Fruit fly (Drosophila melanogaster) whole organism, embryonic: ENCODE results near the gene CG45076.
A peak's percentile ranks its signal among the peaks of the same experiment; 100 is the strongest.

Source experiments
- BtbVII ChIP-seq: fragments of 200-800 bp; sonication (Bioruptor generic); optimal IDR thresholded peaks from 3 replicates; lab custom pipeline; 2017; ENCODE audit warnings: missing biosample characterization, mild to moderate bottlenecking, missing genetic modification characterization
- CG12942 ChIP-seq: fragments of 200-800 bp; sonication (Bioruptor generic); optimal IDR thresholded peaks from 3 replicates; lab custom pipeline; 2016; ENCODE audit warnings: missing biosample characterization, missing genetic modification characterization
- CG13123 ChIP-seq: fragments of 200-800 bp; sonication (Bioruptor generic); optimal IDR thresholded peaks from 2 replicates; lab custom pipeline; 2016; ENCODE audit warnings: missing biosample characterization, missing genetic modification characterization
- CG14050 ChIP-seq: fragments of 200-800 bp; sonication (Bioruptor generic); IDR thresholded peaks from 3 replicates; pipeline ENCODE4 v1.3.6; 2022; ENCODE audit warnings: missing biosample characterization, missing genetic modification characterization
- CG15073 ChIP-seq: fragments of 200-800 bp; sonication (Bioruptor generic); optimal IDR thresholded peaks from 2 replicates; lab custom pipeline; 2016; ENCODE audit warnings: missing biosample characterization, missing genetic modification characterization
- CG15601 ChIP-seq: fragments of 200-800 bp; sonication (Bioruptor generic); optimal IDR thresholded peaks from 3 replicates; lab custom pipeline; 2019; ENCODE audit warnings: missing biosample characterization, mild to moderate bottlenecking, missing genetic modification characterization, moderate library complexity
- CG16813 ChIP-seq: fragments of 200-800 bp; sonication (Bioruptor generic); IDR thresholded peaks from 3 replicates; pipeline ENCODE4 v1.3.6; 2022; ENCODE audit warnings: missing biosample characterization, missing genetic modification characterization; ENCODE audit not compliant: partially characterized antibody
- CG18262 ChIP-seq: fragments of 200-800 bp; optimal IDR thresholded peaks from 3 replicates; lab custom pipeline; 2019; ENCODE audit warnings: missing biosample characterization, mild to moderate bottlenecking, missing genetic modification characterization, moderate library complexity
- CG2712 ChIP-seq: fragments of 200-800 bp; optimal IDR thresholded peaks from 3 replicates; lab custom pipeline; 2019; ENCODE audit warnings: missing biosample characterization, mild to moderate bottlenecking, missing genetic modification characterization, moderate library complexity
- CG31224 ChIP-seq: fragments of 200-800 bp; sonication (Bioruptor generic); IDR thresholded peaks from 2 replicates; pipeline ENCODE4 v1.3.6; 2022; ENCODE audit warnings: missing biosample characterization, missing genetic modification characterization
- CG31388 ChIP-seq: fragments of 200-800 bp; sonication (Bioruptor generic); optimal IDR thresholded peaks from 2 replicates; lab custom pipeline; 2016; ENCODE audit warnings: missing biosample characterization, missing genetic modification characterization
- CG43689 ChIP-seq: fragments of 200-800 bp; sonication (Bioruptor generic); IDR thresholded peaks from 2 replicates; pipeline ENCODE4 v1.3.6; 2022; ENCODE audit warnings: missing biosample characterization, missing genetic modification characterization
- CG4854 ChIP-seq: fragments of 200-800 bp; sonication (Bioruptor generic); optimal IDR thresholded peaks from 2 replicates; lab custom pipeline; 2016; ENCODE audit warnings: missing biosample characterization, missing genetic modification characterization, inconsistent platforms
- CG5180 ChIP-seq: fragments of 200-800 bp; sonication (Bioruptor generic); optimal IDR thresholded peaks from 3 replicates; lab custom pipeline; 2017; ENCODE audit warnings: missing biosample characterization, missing genetic modification characterization, mild to moderate bottlenecking, moderate library complexity, missing genetic modification reagents
- CG7372 ChIP-seq: fragments of 200-800 bp; sonication (Bioruptor generic); IDR thresholded peaks from 2 replicates; pipeline ENCODE4 v1.3.6; 2022; ENCODE audit warnings: missing biosample characterization, missing genetic modification characterization
- CG7556 ChIP-seq: fragments of 200-800 bp; sonication (Bioruptor generic); optimal IDR thresholded peaks from 2 replicates; lab custom pipeline; 2017; ENCODE audit warnings: missing biosample characterization, mild to moderate bottlenecking, missing genetic modification characterization
- CG9609 ChIP-seq: fragments of 200-800 bp; sonication (Bioruptor generic); optimal IDR thresholded peaks from 3 replicates; lab custom pipeline; 2016; ENCODE audit warnings: missing biosample characterization, missing genetic modification characterization
- CG9797 ChIP-seq: fragments of 200-800 bp; sonication (Bioruptor generic); optimal IDR thresholded peaks from 3 replicates; lab custom pipeline; 2018; ENCODE audit warnings: missing biosample characterization, mild to moderate bottlenecking, missing genetic modification characterization
- CG9817 ChIP-seq: fragments of 200-800 bp; sonication (Bioruptor generic); optimal IDR thresholded peaks from 2 replicates; lab custom pipeline; 2018; ENCODE audit warnings: missing biosample characterization, mild to moderate bottlenecking, missing genetic modification characterization, moderate library complexity
- E2f1 ChIP-seq: fragments of 200-800 bp; sonication (Bioruptor generic); IDR thresholded peaks from 2 replicates; pipeline ENCODE4 v1.3.6; 2022; ENCODE audit warnings: missing biosample characterization, missing genetic modification characterization
- Gsc ChIP-seq: fragments of 200-800 bp; sonication (Bioruptor generic); IDR thresholded peaks from 2 replicates; pipeline ENCODE4 v1.3.6; 2022; ENCODE audit warnings: missing biosample characterization, missing genetic modification characterization
- HLH3B ChIP-seq: fragments of 200-800 bp; sonication (Bioruptor generic); IDR thresholded peaks from 2 replicates; pipeline ENCODE4 v1.3.6; 2022; ENCODE audit warnings: missing biosample characterization, missing genetic modification characterization
- Hr3 ChIP-seq: fragments of 200-800 bp; sonication (Bioruptor generic); optimal IDR thresholded peaks from 3 replicates; lab custom pipeline; 2016; ENCODE audit warnings: missing biosample characterization, missing genetic modification characterization
- MBD-R2 ChIP-seq: fragments of 200-800 bp; sonication (Bioruptor generic); IDR thresholded peaks from 2 replicates; pipeline ENCODE4 v1.3.6; 2022; ENCODE audit warnings: missing biosample characterization, missing genetic modification characterization
- Opbp ChIP-seq: fragments of 200-800 bp; sonication (Bioruptor generic); IDR thresholded peaks from 3 replicates; pipeline ENCODE4 v1.3.6; 2022; ENCODE audit warnings: missing biosample characterization, missing genetic modification characterization; ENCODE audit not compliant: partially characterized antibody
- Rx ChIP-seq: fragments of 200-800 bp; sonication (Bioruptor generic); IDR thresholded peaks from 2 replicates; pipeline ENCODE4 v1.3.6; 2022; ENCODE audit warnings: missing biosample characterization, missing genetic modification characterization
- Side ChIP-seq: fragments of 200-800 bp; sonication (Bioruptor generic); optimal IDR thresholded peaks from 2 replicates; lab custom pipeline; 2016; ENCODE audit warnings: missing biosample characterization, missing genetic modification characterization
- Sin3A ChIP-seq: fragments of >200 bp; optimal IDR thresholded peaks from 2 replicates; lab custom pipeline; 2018
- Tbp ChIP-seq: fragments of >200 bp; optimal IDR thresholded peaks from 2 replicates; lab custom pipeline; 2018; ENCODE audit warnings: missing biosample characterization, missing genetic modification characterization
- amos ChIP-seq: fragments of 200-800 bp; sonication (Bioruptor generic); IDR thresholded peaks from 2 replicates; pipeline ENCODE4 v1.3.6; 2022; ENCODE audit warnings: missing biosample characterization, missing genetic modification characterization; ENCODE audit not compliant: partially characterized antibody
- ara ChIP-seq: fragments of 200-800 bp; sonication (Bioruptor generic); IDR thresholded peaks from 2 replicates; pipeline ENCODE4 v1.3.6; 2022; ENCODE audit warnings: missing biosample characterization, missing genetic modification characterization
- bcd ChIP-seq: fragments of 200-800 bp; sonication (Bioruptor generic); optimal IDR thresholded peaks from 2 replicates; lab custom pipeline; 2017; ENCODE audit warnings: missing biosample characterization, mild to moderate bottlenecking, missing genetic modification characterization
- cato ChIP-seq: fragments of 200-800 bp; sonication (Bioruptor generic); optimal IDR thresholded peaks from 2 replicates; lab custom pipeline; 2016; ENCODE audit warnings: missing biosample characterization, missing genetic modification characterization, borderline replicate concordance
- crp ChIP-seq, 2 experiments: fragments of 200-800 bp; sonication (Bioruptor generic); optimal IDR thresholded peaks; 2 replicates in 1 of 2; 3 replicates in 1 of 2; lab custom pipeline; 2017; ENCODE audit warnings: missing biosample characterization in 2 of 2, missing genetic modification characterization in 2 of 2, mild to moderate bottlenecking in 1 of 2, moderate library complexity in 1 of 2
- danr ChIP-seq: fragments of 200-800 bp; sonication (Bioruptor generic); IDR thresholded peaks from 2 replicates; pipeline ENCODE4 v1.3.6; 2022; ENCODE audit warnings: missing biosample characterization, missing genetic modification characterization
- fd102C ChIP-seq: fragments of 200-800 bp; sonication (Bioruptor generic); optimal IDR thresholded peaks from 2 replicates; lab custom pipeline; 2018; ENCODE audit warnings: missing biosample characterization, mild to moderate bottlenecking, missing genetic modification characterization, moderate library complexity
- insv ChIP-seq, 2 experiments: fragments of 200-800 bp; sonication (Bioruptor generic); optimal IDR thresholded peaks; 3 replicates each; lab custom pipeline; 2016 to 2018; ENCODE audit warnings: missing biosample characterization in 2 of 2, missing genetic modification characterization in 2 of 2
- lbe ChIP-seq: fragments of 200-800 bp; sonication (Bioruptor generic); optimal IDR thresholded peaks from 2 replicates; lab custom pipeline; 2016; ENCODE audit warnings: missing biosample characterization, mild to moderate bottlenecking, missing genetic modification characterization
- lola ChIP-seq, 3 experiments: fragments of >200 bp in 2 of 3; fragments of 200-800 bp in 1 of 3; sonication (Bioruptor generic) in 1 of 3; optimal IDR thresholded peaks; 2 replicates each; lab custom pipeline; 2017 to 2019; ENCODE audit warnings: missing biosample characterization in 3 of 3, missing genetic modification characterization in 3 of 3, mild to moderate bottlenecking in 1 of 3, moderate library complexity in 1 of 3
- pho ChIP-seq: fragments of 200-800 bp; sonication (Bioruptor generic); optimal IDR thresholded peaks from 2 replicates; lab custom pipeline; 2016; ENCODE audit warnings: missing biosample characterization, missing genetic modification characterization
- pros ChIP-seq: fragments of 200-800 bp; sonication (Bioruptor generic); optimal IDR thresholded peaks from 3 replicates; lab custom pipeline; 2019; ENCODE audit warnings: missing biosample characterization, mild to moderate bottlenecking, missing genetic modification characterization, moderate library complexity
- ranshi ChIP-seq: fragments of 200-800 bp; sonication (Bioruptor generic); IDR thresholded peaks from 2 replicates; pipeline ENCODE4 v1.3.6; 2022; ENCODE audit warnings: missing biosample characterization, missing genetic modification characterization
- repo ChIP-seq: fragments of 200-800 bp; sonication (Bioruptor generic); optimal IDR thresholded peaks from 2 replicates; lab custom pipeline; 2016; ENCODE audit warnings: missing biosample characterization, missing genetic modification characterization
- sens ChIP-seq: fragments of 200-800 bp; sonication (Bioruptor generic); peaks from one replicate; lab custom pipeline; 2016; ENCODE audit warnings: missing biosample characterization, missing genetic modification characterization
- shn ChIP-seq: fragments of 200-800 bp; sonication (Bioruptor generic); optimal IDR thresholded peaks from 3 replicates; lab custom pipeline; 2016; ENCODE audit warnings: missing biosample characterization, missing genetic modification characterization
- sim ChIP-seq: fragments of 200-800 bp; sonication (Bioruptor generic); IDR thresholded peaks from 2 replicates; pipeline ENCODE4 v1.3.6; 2022; ENCODE audit warnings: missing biosample characterization, missing genetic modification characterization
- ssp ChIP-seq: fragments of 200-800 bp; sonication (Bioruptor generic); IDR thresholded peaks from 2 replicates; pipeline ENCODE4 v1.3.6; 2022; ENCODE audit warnings: missing biosample characterization, missing genetic modification characterization
- stwl ChIP-seq: fragments of 200-800 bp; sonication (Bioruptor generic); optimal IDR thresholded peaks from 3 replicates; lab custom pipeline; 2018; ENCODE audit warnings: missing biosample characterization, mild to moderate bottlenecking, missing genetic modification characterization, moderate library complexity
- vfl ChIP-seq: fragments of 200-800 bp; sonication (Bioruptor generic); optimal IDR thresholded peaks from 2 replicates; lab custom pipeline; 2016; ENCODE audit warnings: missing biosample characterization, missing genetic modification characterization
- wor ChIP-seq: fragments of 200-800 bp; sonication (Bioruptor generic); IDR thresholded peaks from 2 replicates; pipeline ENCODE4 v1.3.6; 2022; ENCODE audit warnings: missing biosample characterization, missing genetic modification characterization
- zen2 ChIP-seq: fragments of 200-800 bp; sonication (Bioruptor generic); IDR thresholded peaks from 3 replicates; pipeline ENCODE4 v1.3.6; 2022; ENCODE audit warnings: missing biosample characterization, missing genetic modification characterization; ENCODE audit not compliant: partially characterized antibody

CG45076 gene

DNA sequence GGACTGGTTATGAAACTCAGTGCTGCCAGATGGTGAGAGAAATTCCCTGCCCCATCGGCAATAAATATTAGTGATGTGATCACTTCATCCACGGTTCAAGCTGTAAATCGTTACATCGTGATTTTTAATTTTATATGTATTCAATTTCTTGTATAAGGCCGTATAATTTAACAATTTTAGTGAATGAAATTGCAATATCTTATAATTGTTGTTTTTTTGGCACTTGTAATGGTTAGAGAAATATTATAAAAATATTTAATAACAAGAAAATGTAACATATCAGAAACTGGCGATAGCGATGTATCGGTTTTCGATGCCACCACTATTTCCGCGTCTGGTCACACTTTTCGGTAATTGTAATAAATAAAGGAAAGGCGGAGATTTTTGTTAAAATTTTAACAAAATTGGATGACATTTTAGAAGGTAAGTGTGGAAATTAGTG, 6.9 kb upstream of the CG45076 start, which contains the start of the genes mRpL37 and Rbp1 (continued):
- no peak for TF ChIP-seq ara (GFP tag; lab: Robert Waterston, UW)
- no peak for TF ChIP-seq CG5180
- TF ChIP-seq CG16813 (GFP tag; lab: Robert Waterston, UW): peak; percentile 91
- peak; percentile 81 for TF ChIP-seq bcd (GFP tag; lab: Kevin White, UChicago)
- TF ChIP-seq CG2712 (tag; lab: Kevin White, UChicago): peak; percentile 89
- TF ChIP-seq CG12942 (GFP tag; lab: Kevin White, UChicago): peak; percentile 75
- peak; percentile 55 for TF ChIP-seq vfl (GFP tag; lab: Kevin White, UChicago)
- no peak for TF ChIP-seq CG31388 (GFP tag; lab: Kevin White, UChicago)
- TF ChIP-seq CG15073 (GFP tag; lab: Kevin White, UChicago): no peak
- TF ChIP-seq CG31224 (GFP tag; lab: Robert Waterston, UW): 0 out of 2 replicates have a peak, but pooled peaks have one; percentile 52
- peak in 1 of 2 experiments; percentile 40 for TF ChIP-seq crp (GFP tag; optimal IDR thresholded peaks at IDR 0.05; lab: Kevin White, UChicago)
- peak; percentile 66; the same call in 1 of the 2 replicates for TF ChIP-seq ranshi (GFP tag; lab: Robert Waterston, UW)
- peak; percentile 52 for TF ChIP-seq danr (GFP tag; lab: Robert Waterston, UW)
- TF ChIP-seq MBD-R2 (GFP tag; lab: Robert Waterston, UW): peak; percentile 91
- peak; percentile 54; the same call in 1 of the 2 replicates for TF ChIP-seq CG7372 (GFP tag; lab: Robert Waterston, UW)
- TF ChIP-seq Opbp (GFP tag; lab: Robert Waterston, UW): peak; percentile 68
- no peak for TF ChIP-seq CG43689 (GFP tag; lab: Robert Waterston, UW)
- peak; percentile 68; the same call in 1 of the 2 replicates for TF ChIP-seq E2f1 (GFP tag; lab: Robert Waterston, UW)
- peak; percentile 40 for TF ChIP-seq pho
- TF ChIP-seq cato (GFP tag; lab: Kevin White, UChicago): peak; percentile 68
- TF ChIP-seq shn (GFP tag; lab: Kevin White, UChicago): peak; percentile 37
- TF ChIP-seq Side (GFP tag; lab: Kevin White, UChicago): no peak
- peak; percentile 55; the same call in 1 of the 3 replicates for TF ChIP-seq zen2 (GFP tag; lab: Robert Waterston, UW)
- TF ChIP-seq pros (GFP tag; lab: Kevin White, UChicago): no peak
- TF ChIP-seq CG18262 (tag; lab: Kevin White, UChicago): peak; percentile 81
- TF ChIP-seq Rx (GFP tag; lab: Robert Waterston, UW): no peak; the same call in 1 of the 2 replicates
- TF ChIP-seq CG7556 (GFP tag; lab: Kevin White, UChicago): no peak
- TF ChIP-seq Sin3A: peak; percentile 87
- peak; percentile 80 for TF ChIP-seq ssp (GFP tag; lab: Robert Waterston, UW)
- peak; percentile 78 for TF ChIP-seq CG15601 (tag; lab: Kevin White, UChicago)
- TF ChIP-seq stwl (tag; lab: Kevin White, UChicago): peak; percentile 66
- TF ChIP-seq CG4854 (GFP tag; lab: Kevin White, UChicago): peak; percentile 59
- no peak for TF ChIP-seq repo
- no peak for TF ChIP-seq sim (GFP tag; lab: Robert Waterston, UW)
- no peak for TF ChIP-seq Tbp
- TF ChIP-seq lola (GFP tag; optimal IDR thresholded peaks at IDR 0.05; lab: Kevin White, UChicago): peak in 1 of 3 experiments; percentile 86
- peak; percentile 92 for TF ChIP-seq sens (GFP tag; lab: Kevin White, UChicago)
- TF ChIP-seq insv (GFP tag; optimal IDR thresholded peaks at IDR 0.05; lab: Kevin White, UChicago): peak in 1 of 2 experiments; percentile 42
- TF ChIP-seq lbe (GFP tag; lab: Kevin White, UChicago): no peak
- no peak for TF ChIP-seq wor (GFP tag; lab: Robert Waterston, UW)
- TF ChIP-seq HLH3B (GFP tag; lab: Robert Waterston, UW): peak; percentile 71; the same call in 1 of the 2 replicates
- peak; percentile 87 for TF ChIP-seq CG9817 (tag; lab: Kevin White, UChicago)
- peak; percentile 71 for TF ChIP-seq CG9797 (GFP tag; lab: Kevin White, UChicago)
- no peak for TF ChIP-seq BtbVII (GFP tag; lab: Kevin White, UChicago)
- no peak for TF ChIP-seq fd102C (GFP tag; lab: Kevin White, UChicago)
- TF ChIP-seq Gsc (GFP tag; lab: Robert Waterston, UW): peak; percentile 50; the same call in 1 of the 2 replicates
- TF ChIP-seq CG14050 (GFP tag; lab: Robert Waterston, UW): peak; percentile 34; the same call in 1 of the 3 replicates
- peak; percentile 85 for TF ChIP-seq Hr3
- TF ChIP-seq CG13123 (GFP tag; lab: Kevin White, UChicago): peak; percentile 50
- TF ChIP-seq CG9609 (GFP tag; lab: Kevin White, UChicago): no peak
- TF ChIP-seq amos (GFP tag; lab: Robert Waterston, UW): peak; percentile 78
